Worm (Caenorhabditis elegans): Measurements from ENCODE around the gene spot-1.

Gene spot-1

DNA sequence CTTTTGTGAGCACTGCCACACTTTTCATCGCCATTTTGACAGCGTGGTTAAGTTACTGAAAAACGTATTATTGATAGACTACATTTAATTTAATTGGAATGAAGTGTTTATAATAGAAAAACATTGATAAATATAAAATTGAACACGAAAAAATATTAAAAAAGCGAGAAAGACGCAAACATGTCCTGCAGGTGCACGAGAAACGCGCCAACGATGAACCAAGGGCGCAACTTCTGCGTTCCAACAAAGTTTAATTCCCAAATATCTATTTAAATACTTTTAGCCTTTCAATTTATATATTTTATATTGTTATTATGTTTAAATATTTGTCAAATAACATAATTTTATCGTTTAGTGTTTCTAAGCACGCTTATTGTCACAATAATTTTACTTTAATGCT lies 42.9 kb downstream of the spot-1 start, which contains the start of gene ndus-8 (continued):
- no peak for TF ChIP-seq sea-2 (GFP tag; IDR thresholded peaks at IDR 0.05)
- TF ChIP-seq somi-1 (GFP tag; optimal IDR thresholded peaks at IDR 0.05): no peak
- TF ChIP-seq lin-26 (GFP tag; IDR thresholded peaks at IDR 0.05): no peak
- no peak for TF ChIP-seq ztf-22 (GFP tag; optimal IDR thresholded peaks at IDR 0.05)
- TF ChIP-seq F33H1.4 (GFP tag; IDR thresholded peaks at IDR 0.05): peak; percentile 52
- TF ChIP-seq K11D2.4 (GFP tag; IDR thresholded peaks at IDR 0.05): no peak
- TF ChIP-seq him-1 (tag; optimal IDR thresholded peaks at IDR 0.05): no peak
- TF ChIP-seq nfyb-1 (GFP tag; IDR thresholded peaks at IDR 0.05): no peak
- no peak for TF ChIP-seq C06A6.2 (GFP tag; conservative IDR thresholded peaks at IDR 0.05)
- no peak for TF ChIP-seq aptf-3 (GFP tag; IDR thresholded peaks at IDR 0.05)
- TF ChIP-seq dox-1 (GFP tag; IDR thresholded peaks at IDR 0.05): no peak
- no peak for TF ChIP-seq sptf-2 (GFP tag; optimal IDR thresholded peaks at IDR 0.05)
- TF ChIP-seq egl-18 (GFP tag; IDR thresholded peaks at IDR 0.05): no peak
- no peak for TF ChIP-seq unc-130 (GFP tag; optimal IDR thresholded peaks at IDR 0.05)
- no peak for TF ChIP-seq tbx-9 (tag; optimal IDR thresholded peaks at IDR 0.05; ENCODE audit: borderline replicate concordance)
- no peak for TF ChIP-seq D2030.7 (GFP tag; IDR thresholded peaks at IDR 0.05)
- TF ChIP-seq F22D6.2 (tag; optimal IDR thresholded peaks at IDR 0.05): no peak
- TF ChIP-seq Y79H2A.3 (GFP tag; conservative IDR thresholded peaks at IDR 0.05): no peak
- peak in 1 of 3 experiments; percentile 66 for TF ChIP-seq lin-35 (GFP tag; optimal IDR thresholded peaks at IDR 0.05)
- TF ChIP-seq snpc-3.4 (tag; optimal IDR thresholded peaks at IDR 0.05): peak; percentile 50
- TF ChIP-seq rcor-1 (GFP tag; IDR thresholded peaks at IDR 0.05): 0 out of 2 replicates have a peak, but pooled peaks have one; percentile 9
- TF ChIP-seq cebp-1 (GFP tag; IDR thresholded peaks at IDR 0.05): no peak
- TF ChIP-seq cebp-1 (tag; optimal IDR thresholded peaks at IDR 0.05): peak; percentile 45
- no peak for TF ChIP-seq ceh-91 (GFP tag; IDR thresholded peaks at IDR 0.05)
- TF ChIP-seq Y53G8AR.9 (GFP tag; conservative IDR thresholded peaks at IDR 0.05): no peak; the same call in 1 of the 2 replicates
- peak; percentile 37; the same call in 1 of the 2 replicates for TF ChIP-seq hmg-1.2 (GFP tag; IDR thresholded peaks at IDR 0.05)
- TF ChIP-seq ceh-27 (GFP tag; optimal IDR thresholded peaks at IDR 0.05): no peak
- TF ChIP-seq F23B12.7 (tag; optimal IDR thresholded peaks at IDR 0.05; ENCODE audit: insufficient read depth): peak; percentile 12
- TF ChIP-seq chd-7 (tag; optimal IDR thresholded peaks at IDR 0.05): no peak
- no peak for TF ChIP-seq ztf-3 (GFP tag; optimal IDR thresholded peaks at IDR 0.05)
- no peak for TF ChIP-seq egrh-3 (GFP tag; IDR thresholded peaks at IDR 0.05)
- no peak for TF ChIP-seq pbrm-1 (GFP tag; IDR thresholded peaks at IDR 0.05)
- no peak for TF ChIP-seq ceh-40 (GFP tag; IDR thresholded peaks at IDR 0.05)
- TF ChIP-seq ztf-18 (tag; optimal IDR thresholded peaks at IDR 0.05): peak; percentile 93
- TF ChIP-seq F49E8.2 (tag; optimal IDR thresholded peaks at IDR 0.05; ENCODE audit: insufficient read depth): no peak
- no peak for TF ChIP-seq repo-1 (tag; optimal IDR thresholded peaks at IDR 0.05)
- no peak for TF ChIP-seq snpc-4 (GFP tag; optimal IDR thresholded peaks at IDR 0.05)
- peak in 3 of 4 experiments; percentile 23 to 81 (median 42) for TF ChIP-seq snpc-4 (tag; optimal IDR thresholded peaks at IDR 0.05)
- TF ChIP-seq nfya-1 (tag; optimal IDR thresholded peaks at IDR 0.05; ENCODE audit: borderline replicate concordance, insufficient read depth): no peak
- peak; percentile 5 for TF ChIP-seq ZK185.1 (tag; optimal IDR thresholded peaks at IDR 0.05; ENCODE audit: poor library complexity, severe bottlenecking)
- TF ChIP-seq ets-4 (GFP tag; optimal IDR thresholded peaks at IDR 0.05): no peak
- TF ChIP-seq ztf-26 (tag; optimal IDR thresholded peaks at IDR 0.05): no peak
- no peak for TF ChIP-seq F52B5.7 (tag; optimal IDR thresholded peaks at IDR 0.05)
- TF ChIP-seq nhr-80 (tag; optimal IDR thresholded peaks at IDR 0.05): no peak
- no peak for TF ChIP-seq aptf-2 (GFP tag; conservative IDR thresholded peaks at IDR 0.05)
- no peak for TF ChIP-seq lag-1 (GFP tag; IDR thresholded peaks at IDR 0.05)
- TF ChIP-seq nhr-120 (GFP tag; IDR thresholded peaks at IDR 0.05): no peak
- TF ChIP-seq ceh-100 (GFP tag; IDR thresholded peaks at IDR 0.05): no peak
- no peak for TF ChIP-seq ccch-3 (GFP tag; optimal IDR thresholded peaks at IDR 0.05)
